Worm (Caenorhabditis elegans) whole organism, L1 larva: ENCODE measurements around the gene cyp-35A5.

Experiments
- alr-1 ChIP-seq: fragments of 200-800 bp; sonication (Bioruptor generic); optimal IDR thresholded peaks from 2 replicates; lab custom pipeline; 2018; ENCODE audit warnings: borderline replicate concordance, mild to moderate bottlenecking, missing genetic modification characterization, missing compliant biosample characterization
- aly-2 ChIP-seq: fragments of 150-350 bp; optimal IDR thresholded peaks from 2 replicates; lab custom pipeline; 2014; ENCODE audit warnings: missing biosample characterization, missing genetic modification characterization
- ama-1 ChIP-seq: fragments of 150-350 bp; optimal IDR thresholded peaks from 2 replicates; lab custom pipeline; 2014
- blmp-1 ChIP-seq: fragments of 150-350 bp; optimal IDR thresholded peaks from 2 replicates; lab custom pipeline; 2014; ENCODE audit warnings: missing biosample characterization, missing genetic modification characterization
- irx-1 ChIP-seq: sonication (generic microtip); optimal IDR thresholded peaks from 2 replicates; lab custom pipeline; 2016; ENCODE audit warnings: missing genetic modification characterization, missing compliant biosample characterization
- lin-39 ChIP-seq: fragments of 150-350 bp; optimal IDR thresholded peaks from 2 replicates; lab custom pipeline; 2014; ENCODE audit warnings: missing biosample characterization, missing genetic modification reagents, missing genetic modification characterization
- nhr-19 ChIP-seq: fragments of 200-800 bp; sonication (Bioruptor generic); conservative IDR thresholded peaks from 2 replicates; pipeline ENCODE4 v1.3.6; 2022; ENCODE audit warnings: missing genetic modification characterization, missing compliant biosample characterization
- nhr-237 ChIP-seq: fragments of 150-350 bp; optimal IDR thresholded peaks from 2 replicates; lab custom pipeline; 2014; ENCODE audit warnings: missing biosample characterization, missing genetic modification characterization
- nhr-77 ChIP-seq: fragments of 150-350 bp; optimal IDR thresholded peaks from 2 replicates; lab custom pipeline; 2014; ENCODE audit warnings: missing biosample characterization, missing genetic modification characterization
- pqm-1 ChIP-seq: sonication (generic microtip); optimal IDR thresholded peaks from 3 replicates; lab custom pipeline; 2017; ENCODE audit warnings: missing biosample characterization, missing genetic modification characterization
- skn-1 ChIP-seq: fragments of 150-350 bp; optimal IDR thresholded peaks from 2 replicates; lab custom pipeline; 2014; ENCODE audit warnings: missing biosample characterization, missing genetic modification characterization
- snpc-4 ChIP-seq: fragments of 150-350 bp; optimal IDR thresholded peaks from 2 replicates; lab custom pipeline; 2014; ENCODE audit warnings: missing biosample characterization, missing genetic modification characterization
- unc-130 ChIP-seq: fragments of 150-350 bp; optimal IDR thresholded peaks from 2 replicates; lab custom pipeline; 2017; ENCODE audit warnings: missing biosample characterization, missing genetic modification characterization, inconsistent platforms

- no peak for TF ChIP-seq lin-39 (tag; lab: Kevin White, UChicago)
- TF ChIP-seq nhr-237 (tag; lab: Kevin White, UChicago) = no peak
- no peak for TF ChIP-seq pqm-1 (tag; lab: Kevin White, UChicago)
- TF ChIP-seq unc-130 = no peak
- no peak for TF ChIP-seq blmp-1 (tag; lab: Kevin White, UChicago)
- TF ChIP-seq aly-2 (tag; lab: Kevin White, UChicago) = no peak
- TF ChIP-seq nhr-77 (tag; lab: Kevin White, UChicago) = no peak
- no peak for TF ChIP-seq nhr-19 (GFP tag; lab: Robert Waterston, UW)
- no peak for TF ChIP-seq snpc-4
- TF ChIP-seq irx-1 (tag; lab: Kevin White, UChicago) = no peak
- TF ChIP-seq skn-1 (tag; lab: Kevin White, UChicago) = no peak
- no peak for TF ChIP-seq ama-1 (lab: Kevin White, UChicago)
- TF ChIP-seq alr-1 (tag; lab: Kevin White, UChicago) = no peak
Measured at ce11 chrV:3890761-3891160, 45.4 kb upstream of the cyp-35A5 start, which contains the start of gene C17E7.9.
